Fruit fly (Drosophila melanogaster) whole organism, embryonic: ENCODE measurements around the gene Cnep1r2.

ENCODE experiments used
- ATbp ChIP-seq: fragments of 200-800 bp; sonication (Bioruptor generic); optimal IDR thresholded peaks from 2 replicates; lab custom pipeline; 2017; ENCODE audit warnings: missing biosample characterization, mild to moderate bottlenecking, missing genetic modification characterization, missing genetic modification reagents
- CG13424 ChIP-seq: fragments of 200-800 bp; sonication (Bioruptor generic); optimal IDR thresholded peaks from 2 replicates; lab custom pipeline; 2019; ENCODE audit warnings: missing biosample characterization, mild to moderate bottlenecking, missing genetic modification characterization, moderate library complexity
- CG15011 ChIP-seq: fragments of 200-800 bp; sonication (Bioruptor generic); optimal IDR thresholded peaks from 3 replicates; lab custom pipeline; 2018; ENCODE audit warnings: missing biosample characterization, mild to moderate bottlenecking, missing genetic modification characterization
- CG15269 ChIP-seq: fragments of 200-800 bp; sonication (Bioruptor generic); optimal IDR thresholded peaks from 2 replicates; lab custom pipeline; 2018; ENCODE audit warnings: missing biosample characterization, mild to moderate bottlenecking, missing genetic modification characterization, moderate library complexity
- CG17361 ChIP-seq: fragments of 200-800 bp; sonication (Bioruptor generic); IDR thresholded peaks from 3 replicates; pipeline ENCODE4 v1.3.6; 2022; ENCODE audit warnings: missing biosample characterization, missing genetic modification characterization
- CG17802 ChIP-seq: fragments of 200-800 bp; sonication (Bioruptor generic); optimal IDR thresholded peaks from 2 replicates; lab custom pipeline; 2018; ENCODE audit warnings: missing biosample characterization, mild to moderate bottlenecking, missing genetic modification characterization, moderate library complexity
- CG18011 ChIP-seq: fragments of 200-800 bp; sonication (Bioruptor generic); optimal IDR thresholded peaks from 2 replicates; lab custom pipeline; 2017; ENCODE audit warnings: missing biosample characterization, missing genetic modification characterization, mild to moderate bottlenecking, moderate library complexity, missing genotype
- CG18476 ChIP-seq: fragments of 200-800 bp; sonication (Bioruptor generic); optimal IDR thresholded peaks from 2 replicates; lab custom pipeline; 2016; ENCODE audit warnings: missing biosample characterization, mild to moderate bottlenecking, missing genetic modification characterization
- CG2199 ChIP-seq: fragments of 200-800 bp; sonication (Bioruptor generic); IDR thresholded peaks from 3 replicates; pipeline ENCODE4 v1.3.6; 2022; ENCODE audit warnings: missing biosample characterization, missing genetic modification characterization
- CG32767 ChIP-seq: fragments of 200-800 bp; sonication (Bioruptor generic); IDR thresholded peaks from 2 replicates; pipeline ENCODE4 v1.3.6; 2022; ENCODE audit warnings: missing biosample characterization, missing genetic modification characterization
- CG34422 ChIP-seq: fragments of 200-800 bp; sonication (Bioruptor generic); IDR thresholded peaks from 3 replicates; pipeline ENCODE4 v1.3.6; 2022; ENCODE audit warnings: missing biosample characterization, missing genetic modification characterization
- CG4282 ChIP-seq: fragments of 200-800 bp; sonication (Bioruptor generic); optimal IDR thresholded peaks from 2 replicates; lab custom pipeline; 2016; ENCODE audit warnings: missing biosample characterization, missing genetic modification characterization
- CG4328 ChIP-seq: fragments of 200-800 bp; sonication (Bioruptor generic); optimal IDR thresholded peaks from 3 replicates; lab custom pipeline; 2017; ENCODE audit warnings: missing biosample characterization, missing genetic modification reagents, missing genetic modification characterization
- CG4617 ChIP-seq: fragments of 200-800 bp; sonication (Bioruptor generic); optimal IDR thresholded peaks from 3 replicates; lab custom pipeline; 2016; ENCODE audit warnings: missing biosample characterization, missing genetic modification characterization, borderline replicate concordance
- CG6689 ChIP-seq: fragments of 200-800 bp; sonication (Bioruptor generic); IDR thresholded peaks from 2 replicates; pipeline ENCODE4 v1.3.6; 2022; ENCODE audit warnings: missing biosample characterization, missing genetic modification characterization
- CG6813 ChIP-seq: fragments of 200-800 bp; sonication (Bioruptor generic); optimal IDR thresholded peaks from 2 replicates; lab custom pipeline; 2017; ENCODE audit warnings: missing biosample characterization, missing genetic modification characterization, mild to moderate bottlenecking, moderate library complexity, missing genetic modification reagents
- CG7556 ChIP-seq: fragments of 200-800 bp; sonication (Bioruptor generic); optimal IDR thresholded peaks from 2 replicates; lab custom pipeline; 2017; ENCODE audit warnings: missing biosample characterization, mild to moderate bottlenecking, missing genetic modification characterization
- CG9797 ChIP-seq: fragments of 200-800 bp; sonication (Bioruptor generic); optimal IDR thresholded peaks from 3 replicates; lab custom pipeline; 2018; ENCODE audit warnings: missing biosample characterization, mild to moderate bottlenecking, missing genetic modification characterization
- Dek ChIP-seq: fragments of 200-800 bp; sonication (Bioruptor generic); optimal IDR thresholded peaks from 3 replicates; lab custom pipeline; 2019; ENCODE audit warnings: missing biosample characterization, mild to moderate bottlenecking, missing genetic modification characterization, moderate library complexity
- Ets97D ChIP-seq: fragments of 200-800 bp; sonication (Bioruptor generic); optimal IDR thresholded peaks from 3 replicates; lab custom pipeline; 2016; ENCODE audit warnings: missing biosample characterization, missing genetic modification characterization
- Fer1 ChIP-seq: fragments of 200-800 bp; sonication (Bioruptor generic); optimal IDR thresholded peaks from 2 replicates; lab custom pipeline; 2017; ENCODE audit warnings: missing biosample characterization, mild to moderate bottlenecking, missing genetic modification characterization
- Fer2 ChIP-seq: fragments of 200-800 bp; sonication (Bioruptor generic); optimal IDR thresholded peaks from 2 replicates; lab custom pipeline; 2018; ENCODE audit warnings: missing biosample characterization, mild to moderate bottlenecking, missing genetic modification characterization, moderate library complexity
- Hsf ChIP-seq: fragments of 200-800 bp; sonication (Bioruptor generic); optimal IDR thresholded peaks from 3 replicates; lab custom pipeline; 2016; ENCODE audit warnings: missing biosample characterization, missing genetic modification characterization
- MESR4 ChIP-seq: fragments of 200-800 bp; sonication (Bioruptor generic); optimal IDR thresholded peaks from 2 replicates; lab custom pipeline; 2018; ENCODE audit warnings: missing biosample characterization, mild to moderate bottlenecking, missing genetic modification characterization, moderate library complexity
- Mad ChIP-seq: fragments of 200-800 bp; sonication (Bioruptor generic); optimal IDR thresholded peaks from 2 replicates; lab custom pipeline; 2016; ENCODE audit warnings: missing biosample characterization, missing genetic modification characterization
- Mes4 ChIP-seq: fragments of 200-800 bp; sonication (Bioruptor generic); optimal IDR thresholded peaks from 2 replicates; lab custom pipeline; 2016; ENCODE audit warnings: missing biosample characterization, missing genetic modification characterization
- Mrtf ChIP-seq: fragments of 200-800 bp; sonication (Bioruptor generic); IDR thresholded peaks from 3 replicates; pipeline ENCODE4 v1.3.6; 2022; ENCODE audit warnings: missing biosample characterization, missing genetic modification characterization
- NFAT ChIP-seq: fragments of 200-800 bp; sonication (Bioruptor generic); IDR thresholded peaks from 2 replicates; pipeline ENCODE4 v1.3.6; 2022; ENCODE audit warnings: missing biosample characterization, missing genetic modification characterization
- Oaz ChIP-seq: fragments of 200-800 bp; sonication (Bioruptor generic); IDR thresholded peaks from 2 replicates; pipeline ENCODE4 v1.3.6; 2022; ENCODE audit warnings: missing biosample characterization, missing genetic modification characterization
- Side ChIP-seq: fragments of 200-800 bp; sonication (Bioruptor generic); optimal IDR thresholded peaks from 2 replicates; lab custom pipeline; 2016; ENCODE audit warnings: missing biosample characterization, missing genetic modification characterization
- ab ChIP-seq: fragments of 200-800 bp; sonication (Bioruptor generic); optimal IDR thresholded peaks from 2 replicates; lab custom pipeline; 2016; ENCODE audit warnings: missing biosample characterization, missing genetic modification characterization
- ac ChIP-seq: fragments of 200-800 bp; sonication (Bioruptor generic); optimal IDR thresholded peaks from 3 replicates; lab custom pipeline; 2017; ENCODE audit warnings: missing biosample characterization, mild to moderate bottlenecking, missing genetic modification characterization
- bab2 ChIP-seq: fragments of 200-800 bp; sonication (Bioruptor generic); optimal IDR thresholded peaks from 2 replicates; lab custom pipeline; 2016; ENCODE audit warnings: missing biosample characterization, missing genetic modification characterization
- cad ChIP-seq: fragments of >200 bp; optimal IDR thresholded peaks from 2 replicates; lab custom pipeline; 2017; ENCODE audit warnings: missing biosample characterization, missing genetic modification characterization
- chinmo ChIP-seq: fragments of 200-800 bp; sonication (Bioruptor generic); IDR thresholded peaks from 4 replicates; pipeline ENCODE4 v1.3.6; 2022; ENCODE audit warnings: missing biosample characterization, missing genetic modification characterization; ENCODE audit not compliant: partially characterized antibody
- dan ChIP-seq: fragments of 200-800 bp; sonication (Bioruptor generic); IDR thresholded peaks from 2 replicates; pipeline ENCODE4 v1.3.6; 2022; ENCODE audit warnings: missing biosample characterization, missing genetic modification characterization
- emc ChIP-seq: fragments of 200-800 bp; sonication (Bioruptor generic); optimal IDR thresholded peaks from 2 replicates; lab custom pipeline; 2016; ENCODE audit warnings: missing biosample characterization, missing genetic modification characterization
- ewg ChIP-seq: fragments of 200-800 bp; sonication (Bioruptor generic); optimal IDR thresholded peaks from 3 replicates; lab custom pipeline; 2017; ENCODE audit warnings: mild to moderate bottlenecking, missing biosample characterization, missing genetic modification reagents, missing genetic modification characterization
- hth ChIP-seq: fragments of >200 bp; optimal IDR thresholded peaks from 2 replicates; lab custom pipeline; 2017; ENCODE audit warnings: inconsistent platforms
- ind ChIP-seq: fragments of 200-800 bp; sonication (Bioruptor generic); optimal IDR thresholded peaks from 3 replicates; lab custom pipeline; 2016; ENCODE audit warnings: missing biosample characterization, missing genetic modification characterization
- kay ChIP-seq: fragments of 200-800 bp; sonication (Bioruptor generic); optimal IDR thresholded peaks from 2 replicates; lab custom pipeline; 2016; ENCODE audit warnings: missing biosample characterization, missing genetic modification characterization
- luna ChIP-seq: fragments of 200-800 bp; sonication (Bioruptor generic); optimal IDR thresholded peaks from 2 replicates; lab custom pipeline; 2016; ENCODE audit warnings: missing biosample characterization, missing genetic modification characterization
- phol ChIP-seq: fragments of 200-800 bp; sonication (Bioruptor generic); optimal IDR thresholded peaks from 3 replicates; lab custom pipeline; 2018; ENCODE audit warnings: missing biosample characterization, mild to moderate bottlenecking, missing genetic modification characterization, moderate library complexity
- row ChIP-seq: fragments of 200-800 bp; sonication (Bioruptor generic); IDR thresholded peaks from 3 replicates; pipeline ENCODE4 v1.3.6; 2022; ENCODE audit warnings: missing biosample characterization, missing genetic modification characterization
- slp2 ChIP-seq: fragments of 200-800 bp; sonication (Bioruptor generic); optimal IDR thresholded peaks from 2 replicates; lab custom pipeline; 2016; ENCODE audit warnings: missing biosample characterization, missing genetic modification characterization
- tio ChIP-seq: fragments of 200-800 bp; sonication (Bioruptor generic); optimal IDR thresholded peaks from 2 replicates; lab custom pipeline; 2017; ENCODE audit warnings: missing biosample characterization, missing genetic modification characterization, inconsistent platforms
- tll ChIP-seq, 2 experiments: fragments of 200-800 bp in 1 of 2; fragments of >200 bp in 1 of 2; sonication (Bioruptor generic) in 1 of 2; optimal IDR thresholded peaks; 2 replicates each; lab custom pipeline; 2017 to 2019; ENCODE audit warnings: missing biosample characterization in 2 of 2, missing genetic modification characterization in 2 of 2, mild to moderate bottlenecking in 1 of 2, moderate library complexity in 1 of 2
- trh ChIP-seq: fragments of 200-800 bp; sonication (Bioruptor generic); optimal IDR thresholded peaks from 2 replicates; lab custom pipeline; 2016; ENCODE audit warnings: missing biosample characterization, missing genetic modification characterization
- unc-4 ChIP-seq: fragments of 200-800 bp; sonication (Bioruptor generic); IDR thresholded peaks from 2 replicates; pipeline ENCODE4 v1.3.6; 2022; ENCODE audit warnings: missing biosample characterization, missing genetic modification characterization; ENCODE audit not compliant: partially characterized antibody
- unpg ChIP-seq: fragments of 200-800 bp; sonication (Bioruptor generic); optimal IDR thresholded peaks from 3 replicates; lab custom pipeline; 2018; ENCODE audit warnings: missing biosample characterization, mild to moderate bottlenecking, missing genetic modification characterization, moderate library complexity
- wdn ChIP-seq: fragments of 200-800 bp; sonication (Bioruptor generic); IDR thresholded peaks from 2 replicates; pipeline ENCODE4 v1.3.6; 2022; ENCODE audit warnings: missing biosample characterization, missing genetic modification characterization
- z ChIP-seq: fragments of 200-800 bp; sonication (Bioruptor generic); IDR thresholded peaks from 3 replicates; pipeline ENCODE4 v1.3.6; 2022; ENCODE audit warnings: missing biosample characterization, missing genetic modification characterization

Cnep1r2 gene

dm6 chr3L:10679711-10680154 is 41.8 kb downstream of the Cnep1r2 start (continued):
- no peak for TF ChIP-seq CG18476 (GFP tag; lab: Kevin White, UChicago)
- TF ChIP-seq CG9797 (GFP tag; lab: Kevin White, UChicago): no peak
- peak; percentile 53 for TF ChIP-seq CG6813 (GFP tag; lab: Kevin White, UChicago)
- TF ChIP-seq unpg (GFP tag; lab: Kevin White, UChicago): peak; percentile 18
- TF ChIP-seq bab2 (GFP tag; lab: Kevin White, UChicago): no peak
- peak; percentile 29 for TF ChIP-seq Hsf (GFP tag; lab: Kevin White, UChicago)
- 0 out of 3 replicates have a peak, but pooled peaks have one; percentile 13 for TF ChIP-seq row (GFP tag; lab: Robert Waterston, UW)
- no peak for TF ChIP-seq phol (tag; lab: Kevin White, UChicago)
- no peak for TF ChIP-seq NFAT (GFP tag; lab: Robert Waterston, UW)
- no peak for TF ChIP-seq trh
- no peak for TF ChIP-seq tll (GFP tag; optimal IDR thresholded peaks at IDR 0.05; lab: Kevin White, UChicago)
- TF ChIP-seq Mrtf (GFP tag; lab: Robert Waterston, UW): no peak
- no peak for TF ChIP-seq Fer2 (tag; lab: Kevin White, UChicago)
- peak; percentile 8 for TF ChIP-seq CG13424 (tag; lab: Kevin White, UChicago)
- TF ChIP-seq slp2: no peak
- TF ChIP-seq Ets97D (GFP tag; lab: Kevin White, UChicago): no peak
- no peak for TF ChIP-seq CG4617 (GFP tag; lab: Kevin White, UChicago)
- no peak for TF ChIP-seq ac (GFP tag; lab: Kevin White, UChicago)
- no peak for TF ChIP-seq Mes4 (GFP tag; lab: Kevin White, UChicago)
- TF ChIP-seq cad: no peak
- no peak for TF ChIP-seq emc (GFP tag; lab: Kevin White, UChicago)
- TF ChIP-seq CG4328 (GFP tag; lab: Kevin White, UChicago): peak; percentile 27
- TF ChIP-seq ab (GFP tag; lab: Kevin White, UChicago): no peak
- TF ChIP-seq CG34422 (GFP tag; lab: Robert Waterston, UW): no peak
- peak; percentile 9 for TF ChIP-seq Dek
- TF ChIP-seq chinmo (GFP tag; lab: Robert Waterston, UW): no peak
- no peak for TF ChIP-seq hth (lab: Kevin White, UChicago)
- TF ChIP-seq ATbp (GFP tag; lab: Kevin White, UChicago): peak; percentile 4
- no peak for TF ChIP-seq Side (GFP tag; lab: Kevin White, UChicago)
- no peak for TF ChIP-seq kay (GFP tag; lab: Kevin White, UChicago)
- peak; percentile 64 for TF ChIP-seq Fer1 (GFP tag; lab: Kevin White, UChicago)
- no peak for TF ChIP-seq wdn (GFP tag; lab: Robert Waterston, UW)
- no peak for TF ChIP-seq Mad
- no peak for TF ChIP-seq CG17802
- TF ChIP-seq Oaz (GFP tag; lab: Robert Waterston, UW): no peak
- no peak for TF ChIP-seq dan
- peak; percentile 35 for TF ChIP-seq CG7556 (GFP tag; lab: Kevin White, UChicago)
- TF ChIP-seq luna (GFP tag; lab: Kevin White, UChicago): peak; percentile 12
- no peak for TF ChIP-seq CG4282 (GFP tag; lab: Kevin White, UChicago)
- TF ChIP-seq CG18011 (GFP tag; lab: Kevin White, UChicago): peak; percentile 36
- no peak for TF ChIP-seq tio (GFP tag; lab: Kevin White, UChicago)
- no peak for TF ChIP-seq ind (GFP tag; lab: Kevin White, UChicago)
- no peak for TF ChIP-seq z (GFP tag; lab: Robert Waterston, UW)
- TF ChIP-seq unc-4 (GFP tag; lab: Robert Waterston, UW): no peak
- TF ChIP-seq MESR4 (GFP tag; lab: Kevin White, UChicago): no peak
- TF ChIP-seq CG32767 (GFP tag; lab: Robert Waterston, UW): peak; percentile 53; the same call in 1 of the 2 replicates
- TF ChIP-seq CG6689 (GFP tag; lab: Robert Waterston, UW): no peak
- TF ChIP-seq CG15011 (GFP tag; lab: Kevin White, UChicago): peak; percentile 28
- no peak for TF ChIP-seq CG2199 (GFP tag; lab: Robert Waterston, UW)
- 0 out of 3 replicates have a peak, but pooled peaks have one; percentile 11 for TF ChIP-seq CG17361 (GFP tag; lab: Robert Waterston, UW)
- TF ChIP-seq ewg (GFP tag; lab: Kevin White, UChicago): no peak
- peak; percentile 40 for TF ChIP-seq CG15269
